Fruit fly (Drosophila melanogaster) whole organism, prepupa: ENCODE results near the gene DCTN6-p27.

Experiments used
- CG3919 ChIP-seq: fragments of 200-800 bp; sonication (Bioruptor generic); optimal IDR thresholded peaks from 3 replicates; lab custom pipeline; 2016; ENCODE audit warnings: missing biosample characterization, missing genetic modification characterization
- CG6854 ChIP-seq: fragments of 200-800 bp; sonication (Bioruptor generic); optimal IDR thresholded peaks from 2 replicates; lab custom pipeline; 2017; ENCODE audit warnings: missing biosample characterization, mild to moderate bottlenecking, missing genetic modification characterization
- CG8319 ChIP-seq: fragments of 200-800 bp; sonication (Bioruptor generic); optimal IDR thresholded peaks from 3 replicates; lab custom pipeline; 2016; ENCODE audit warnings: missing biosample characterization, missing genetic modification characterization
- CG9139 ChIP-seq: fragments of 200-800 bp; sonication (Bioruptor generic); optimal IDR thresholded peaks from 3 replicates; lab custom pipeline; 2017; ENCODE audit warnings: missing biosample characterization, mild to moderate bottlenecking, missing genetic modification characterization
- Ets21C ChIP-seq: fragments of 200-800 bp; sonication (Bioruptor generic); optimal IDR thresholded peaks from 3 replicates; lab custom pipeline; 2016; ENCODE audit warnings: missing biosample characterization, missing genetic modification characterization
- Hr38 ChIP-seq: sonication (Bioruptor generic); optimal IDR thresholded peaks from 2 replicates; lab custom pipeline; 2016; ENCODE audit warnings: missing biosample characterization, missing genetic modification characterization
- Sox15 ChIP-seq: fragments of 200-800 bp; sonication (Bioruptor generic); optimal IDR thresholded peaks from 3 replicates; lab custom pipeline; 2016; ENCODE audit warnings: missing biosample characterization, missing genetic modification characterization
- eg ChIP-seq: fragments of 200-800 bp; sonication (Bioruptor generic); IDR thresholded peaks from 3 replicates; pipeline ENCODE4 v1.3.6; 2022; ENCODE audit warnings: missing biosample characterization, missing genetic modification characterization
- fd85E ChIP-seq: fragments of 200-800 bp; sonication (Bioruptor generic); optimal IDR thresholded peaks from 3 replicates; lab custom pipeline; 2016; ENCODE audit warnings: missing biosample characterization, missing genetic modification characterization
- lz ChIP-seq: fragments of 200-800 bp; sonication (Bioruptor generic); optimal IDR thresholded peaks from 3 replicates; lab custom pipeline; 2016; ENCODE audit warnings: missing biosample characterization, missing genetic modification characterization
- pdm3 ChIP-seq: fragments of 200-800 bp; sonication (Bioruptor generic); optimal IDR thresholded peaks from 3 replicates; lab custom pipeline; 2016; ENCODE audit warnings: missing biosample characterization, missing genetic modification characterization
- spab ChIP-seq: fragments of 200-800 bp; sonication (Bioruptor generic); optimal IDR thresholded peaks from 2 replicates; lab custom pipeline; 2017; ENCODE audit warnings: missing biosample characterization, mild to moderate bottlenecking, missing genetic modification characterization, missing genetic modification reagents

dm6 chr2L:19181153-19181892 lies 49.2 kb downstream of the DCTN6-p27 start, which contains the start of gene CG17568:
- no peak for TF ChIP-seq CG9139
- TF ChIP-seq eg (GFP tag; lab: Robert Waterston, UW) = no peak
- no peak for TF ChIP-seq pdm3 (GFP tag; lab: Kevin White, UChicago)
- TF ChIP-seq Hr38 (GFP tag; lab: Kevin White, UChicago) = no peak
- no peak for TF ChIP-seq Sox15 (GFP tag; lab: Kevin White, UChicago)
- TF ChIP-seq CG8319 = no peak
- no peak for TF ChIP-seq CG6854 (GFP tag; lab: Kevin White, UChicago)
- TF ChIP-seq spab (GFP tag; lab: Kevin White, UChicago) = no peak
- TF ChIP-seq lz = no peak
- no peak for TF ChIP-seq CG3919 (GFP tag; lab: Kevin White, UChicago)
- TF ChIP-seq fd85E (GFP tag; lab: Kevin White, UChicago) = no peak
- no peak for TF ChIP-seq Ets21C (GFP tag; lab: Kevin White, UChicago)
